Worm (Caenorhabditis elegans) whole organism, early embryonic: ENCODE results near the gene hrg-2.

Experiments
- B0310.2 ChIP-seq: sonication (generic microtip); optimal IDR thresholded peaks from 2 replicates; lab custom pipeline; 2016; ENCODE audit warnings: mild to moderate bottlenecking, missing genetic modification characterization, missing compliant biosample characterization
- F13C5.2 ChIP-seq: sonication (generic microtip); optimal IDR thresholded peaks from 2 replicates; lab custom pipeline; 2017; ENCODE audit warnings: mild to moderate bottlenecking, missing genetic modification characterization, inconsistent platforms, missing compliant biosample characterization
- aly-1 ChIP-seq: sonication (generic microtip); optimal IDR thresholded peaks from 2 replicates; lab custom pipeline; 2016; ENCODE audit warnings: missing genetic modification characterization, missing compliant biosample characterization
- ama-1 ChIP-seq: fragments of 150-350 bp; optimal IDR thresholded peaks from 2 replicates; lab custom pipeline; 2014
- ceh-36 ChIP-seq: sonication (generic microtip); optimal IDR thresholded peaks from 2 replicates; lab custom pipeline; 2016; ENCODE audit warnings: missing genetic modification characterization, inconsistent platforms, missing compliant biosample characterization
- ets-7 ChIP-seq: sonication (generic microtip); optimal IDR thresholded peaks from 2 replicates; lab custom pipeline; 2016; ENCODE audit warnings: missing genotype, missing genetic modification characterization, missing compliant biosample characterization
- flt-1 ChIP-seq: fragments of 200-800 bp; sonication (Bioruptor generic); IDR thresholded peaks from 2 replicates; pipeline ENCODE4 v1.3.6; 2022; ENCODE audit warnings: missing genetic modification characterization, missing compliant biosample characterization
- hmg-4 ChIP-seq: fragments of 200-800 bp; sonication (Bioruptor generic); optimal IDR thresholded peaks from 2 replicates; lab custom pipeline; 2018; ENCODE audit warnings: mild to moderate bottlenecking, missing genetic modification characterization, missing compliant biosample characterization
- pes-1 ChIP-seq: fragments of 200-800 bp; sonication (Bioruptor generic); IDR thresholded peaks from 2 replicates; pipeline ENCODE4 v1.3.6; 2022; ENCODE audit warnings: missing genetic modification reagents, missing genetic modification characterization, missing compliant biosample characterization
- scrt-1 ChIP-seq: fragments of 200-800 bp; sonication (Bioruptor generic); IDR thresholded peaks from 2 replicates; pipeline ENCODE4 v1.3.6; 2022; ENCODE audit warnings: missing genetic modification characterization, missing compliant biosample characterization
- tbx-11 ChIP-seq: fragments of 200-800 bp; sonication (Bioruptor generic); IDR thresholded peaks from 2 replicates; pipeline ENCODE4 v1.3.6; 2022; ENCODE audit warnings: missing genetic modification characterization, missing compliant biosample characterization
- tra-4 ChIP-seq: sonication (generic microtip); optimal IDR thresholded peaks from 2 replicates; lab custom pipeline; 2017; ENCODE audit warnings: missing genetic modification characterization, missing compliant biosample characterization

DNA sequence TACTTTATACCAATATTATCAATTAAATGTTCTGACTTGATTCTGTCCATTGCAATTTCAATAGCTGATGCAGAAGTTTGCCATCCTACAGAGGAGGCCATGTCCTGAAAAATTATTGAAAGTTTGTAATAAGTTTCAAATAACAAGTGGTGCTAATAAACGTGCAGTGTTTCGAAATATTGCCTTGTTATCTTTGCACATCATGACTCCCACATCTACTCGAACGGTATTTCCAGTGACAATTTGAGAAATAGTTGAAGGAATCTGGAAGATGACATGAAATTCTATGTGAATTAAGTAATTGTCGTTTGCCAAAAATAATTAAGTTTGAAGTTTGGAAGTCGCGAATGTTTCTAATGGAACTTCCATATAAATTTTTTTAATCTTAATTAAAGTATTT lies 40.9 kb downstream of the hrg-2 start, which contains the start of gene gcy-13:
- TF ChIP-seq pes-1 (GFP tag; lab: Robert Waterston, UW) (no peak), flt-1 (GFP tag; lab: Robert Waterston, UW) (no peak), tra-4 (tag; lab: Kevin White, UChicago) (no peak), aly-1 (no peak), scrt-1 (GFP tag; lab: Robert Waterston, UW) (no peak), ceh-36 (no peak), F13C5.2 (tag; lab: Kevin White, UChicago) (no peak), ets-7 (tag; lab: Kevin White, UChicago) (no peak), tbx-11 (GFP tag; lab: Robert Waterston, UW) (no peak), ama-1 (lab: Kevin White, UChicago) (no peak), hmg-4 (GFP tag; lab: Kevin White, UChicago) (no peak), B0310.2 (no peak)
